Worm (Caenorhabditis elegans) whole organism, L1 larva: Measurements from ENCODE around the gene moa-2.

Experiments
- C04F5.9 ChIP-seq: sonication (generic microtip); optimal IDR thresholded peaks from 2 replicates; lab custom pipeline; 2016; ENCODE audit warnings: missing genetic modification characterization, missing compliant biosample characterization
- C16A3.4 ChIP-seq: fragments of 150-350 bp; optimal IDR thresholded peaks from 2 replicates; lab custom pipeline; 2014; ENCODE audit warnings: missing biosample characterization, missing genetic modification characterization
- C34B4.2 ChIP-seq: sonication (generic microtip); optimal IDR thresholded peaks from 2 replicates; lab custom pipeline; 2017; ENCODE audit warnings: mild to moderate bottlenecking, missing genetic modification characterization, missing compliant biosample characterization
- aha-1 ChIP-seq: fragments of 150-350 bp; optimal IDR thresholded peaks from 2 replicates; lab custom pipeline; 2014; ENCODE audit warnings: missing biosample characterization, missing genetic modification characterization
- aly-2 ChIP-seq: fragments of 150-350 bp; optimal IDR thresholded peaks from 2 replicates; lab custom pipeline; 2014; ENCODE audit warnings: missing biosample characterization, missing genetic modification characterization
- ama-1 ChIP-seq: fragments of 150-350 bp; optimal IDR thresholded peaks from 2 replicates; lab custom pipeline; 2014
- ceh-63 ChIP-seq: fragments of 200-800 bp; sonication (Bioruptor generic); optimal IDR thresholded peaks from 2 replicates; lab custom pipeline; 2018; ENCODE audit warnings: mild to moderate bottlenecking, missing genetic modification characterization, missing compliant biosample characterization
- ceh-8 ChIP-seq: fragments of 200-800 bp; sonication (Bioruptor generic); optimal IDR thresholded peaks from 2 replicates; lab custom pipeline; 2018; ENCODE audit warnings: mild to moderate bottlenecking, missing genetic modification characterization, moderate library complexity, missing compliant biosample characterization
- ceh-82 ChIP-seq, 3 experiments: fragments of 150-350 bp in 1 of 3; sonication (generic microtip) in 2 of 3; optimal IDR thresholded peaks; 2 replicates each; lab custom pipeline; 2014 to 2017; ENCODE audit warnings: missing biosample characterization in 3 of 3, missing genetic modification characterization in 3 of 3
- ceh-88 ChIP-seq: fragments of 200-800 bp; sonication (Bioruptor generic); IDR thresholded peaks from 2 replicates; pipeline ENCODE4 v1.3.6; 2022; ENCODE audit warnings: missing genetic modification characterization, missing compliant biosample characterization
- ceh-90 ChIP-seq: sonication (generic microtip); optimal IDR thresholded peaks from 2 replicates; lab custom pipeline; 2016; ENCODE audit warnings: missing genetic modification characterization, missing compliant biosample characterization
- ces-1 ChIP-seq: fragments of 150-350 bp; optimal IDR thresholded peaks from 2 replicates; lab custom pipeline; 2014; ENCODE audit warnings: missing biosample characterization, missing genetic modification reagents, missing genetic modification characterization
- dsc-1 ChIP-seq: sonication (generic microtip); optimal IDR thresholded peaks from 2 replicates; lab custom pipeline; 2016; ENCODE audit warnings: mild to moderate bottlenecking, missing genetic modification characterization, missing compliant biosample characterization
- efl-1 ChIP-seq, 4 experiments: fragments of 150-350 bp; optimal IDR thresholded peaks in 3 of 4; peaks in 1 of 4; 1 replicate in 1 of 4; 2 replicates in 3 of 4; lab custom pipeline; 2014; ENCODE audit warnings: missing biosample characterization in 2 of 4, missing genetic modification characterization in 2 of 4, missing genetic modification reagents in 2 of 4
- egl-13 ChIP-seq: sonication (generic microtip); optimal IDR thresholded peaks from 2 replicates; lab custom pipeline; 2016; ENCODE audit warnings: missing genotype, missing genetic modification reagents, missing genetic modification characterization, missing compliant biosample characterization
- egl-27 ChIP-seq, 2 experiments: fragments of 150-350 bp in 1 of 2; sonication (generic microtip); optimal IDR thresholded peaks; 3 replicates each; lab custom pipeline; 2017 to 2018; ENCODE audit warnings: missing biosample characterization in 2 of 2, missing genetic modification characterization in 2 of 2, missing genetic modification reagents in 2 of 2
- ets-5 ChIP-seq: fragments of 200-800 bp; sonication (Bioruptor generic); IDR thresholded peaks from 2 replicates; pipeline ENCODE4 v1.3.6; 2022; ENCODE audit warnings: missing genetic modification characterization, missing compliant biosample characterization
- fkh-4 ChIP-seq: sonication (generic microtip); optimal IDR thresholded peaks from 2 replicates; lab custom pipeline; 2016; ENCODE audit warnings: missing compliant biosample characterization, missing genetic modification characterization, borderline replicate concordance
- fos-1 ChIP-seq: fragments of 150-350 bp; optimal IDR thresholded peaks from 2 replicates; lab custom pipeline; 2014; ENCODE audit warnings: missing biosample characterization, missing genetic modification characterization
- hlh-17 ChIP-seq: fragments of 200-800 bp; sonication (Bioruptor generic); optimal IDR thresholded peaks from 2 replicates; lab custom pipeline; 2018; ENCODE audit warnings: missing genetic modification characterization, mild to moderate bottlenecking, missing compliant biosample characterization, moderate library complexity, borderline replicate concordance
- hlh-4 ChIP-seq: sonication (generic microtip); optimal IDR thresholded peaks from 2 replicates; lab custom pipeline; 2016; ENCODE audit warnings: mild to moderate bottlenecking, missing genetic modification characterization, missing compliant biosample characterization
- isw-1 ChIP-seq: fragments of 200-800 bp; sonication (Bioruptor generic); IDR thresholded peaks from 2 replicates; pipeline ENCODE4 v1.3.6; 2022; ENCODE audit warnings: missing genetic modification characterization, missing compliant biosample characterization
- jun-1 ChIP-seq: fragments of 150-350 bp; optimal IDR thresholded peaks from 2 replicates; lab custom pipeline; 2014; ENCODE audit warnings: missing biosample characterization, missing genetic modification reagents, missing genetic modification characterization
- lin-13 ChIP-seq: fragments of 150-350 bp; optimal IDR thresholded peaks from 2 replicates; lab custom pipeline; 2014; ENCODE audit warnings: missing biosample characterization, missing genetic modification reagents, missing genetic modification characterization
- lin-15B ChIP-seq: fragments of 150-350 bp; sonication (generic microtip); optimal IDR thresholded peaks from 3 replicates; lab custom pipeline; 2014; ENCODE audit warnings: missing biosample characterization, missing genetic modification characterization
- lin-35 ChIP-seq, 2 experiments: fragments of 150-350 bp; optimal IDR thresholded peaks; 2 replicates each; lab custom pipeline; 2014; ENCODE audit warnings: missing biosample characterization in 2 of 2, missing genetic modification characterization in 2 of 2, missing genetic modification reagents in 2 of 2
- lir-3 ChIP-seq: sonication (generic microtip); optimal IDR thresholded peaks from 2 replicates; lab custom pipeline; 2016; ENCODE audit warnings: mild to moderate bottlenecking, missing genetic modification characterization, moderate library complexity, missing compliant biosample characterization; ENCODE audit not compliant: poor library complexity
- lsy-2 ChIP-seq, 2 experiments: fragments of 150-350 bp; optimal IDR thresholded peaks; 2 replicates each; lab custom pipeline; 2014; ENCODE audit warnings: missing biosample characterization in 2 of 2, missing genetic modification characterization in 2 of 2
- mab-9 ChIP-seq: fragments of 200-800 bp; sonication (Bioruptor generic); IDR thresholded peaks from 2 replicates; pipeline ENCODE4 v1.3.6; 2022; ENCODE audit warnings: missing genetic modification reagents, missing genetic modification characterization, missing compliant biosample characterization
- mdl-1 ChIP-seq, 2 experiments: fragments of 150-350 bp; optimal IDR thresholded peaks; 2 replicates each; lab custom pipeline; 2014 to 2017; ENCODE audit warnings: missing biosample characterization in 2 of 2, missing genetic modification characterization in 2 of 2, inconsistent platforms in 1 of 2
- mef-2 ChIP-seq: fragments of 150-350 bp; optimal IDR thresholded peaks from 2 replicates; lab custom pipeline; 2014; ENCODE audit warnings: missing biosample characterization, missing genetic modification characterization
- mep-1 ChIP-seq: fragments of 150-350 bp; optimal IDR thresholded peaks from 2 replicates; lab custom pipeline; 2014; ENCODE audit warnings: missing biosample characterization, missing genetic modification characterization
- nhr-11 ChIP-seq: fragments of 150-350 bp; optimal IDR thresholded peaks from 2 replicates; lab custom pipeline; 2014; ENCODE audit warnings: missing biosample characterization, missing genetic modification characterization
- nhr-12 ChIP-seq: sonication (generic microtip); optimal IDR thresholded peaks from 2 replicates; lab custom pipeline; 2017; ENCODE audit warnings: missing biosample characterization, missing genetic modification characterization
- nhr-20 ChIP-seq: sonication (generic microtip); optimal IDR thresholded peaks from 2 replicates; lab custom pipeline; 2016; ENCODE audit warnings: mild to moderate bottlenecking, missing genetic modification characterization, missing compliant biosample characterization
- nhr-47 ChIP-seq: sonication (generic microtip); optimal IDR thresholded peaks from 2 replicates; lab custom pipeline; 2016; ENCODE audit warnings: mild to moderate bottlenecking, missing genetic modification characterization, moderate library complexity, missing compliant biosample characterization
- nhr-84 ChIP-seq: sonication (generic microtip); optimal IDR thresholded peaks from 2 replicates; lab custom pipeline; 2017; ENCODE audit warnings: missing biosample characterization, missing genetic modification characterization
- nhr-85 ChIP-seq: sonication (generic microtip); peaks from one replicate; lab custom pipeline; 2016; ENCODE audit warnings: missing genetic modification characterization, inconsistent platforms, missing compliant biosample characterization
- pax-3 ChIP-seq: fragments of 200-800 bp; sonication (Bioruptor generic); optimal IDR thresholded peaks from 2 replicates; lab custom pipeline; 2018; ENCODE audit warnings: mild to moderate bottlenecking, missing genetic modification characterization, moderate library complexity, missing compliant biosample characterization
- rnt-1 ChIP-seq: sonication (generic microtip); optimal IDR thresholded peaks from 2 replicates; lab custom pipeline; 2016; ENCODE audit warnings: mild to moderate bottlenecking, missing genetic modification characterization, moderate library complexity, missing compliant biosample characterization
- snu-23 ChIP-seq: sonication (generic microtip); optimal IDR thresholded peaks from 2 replicates; lab custom pipeline; 2016; ENCODE audit warnings: missing genetic modification characterization, missing compliant biosample characterization
- sox-4 ChIP-seq: sonication (generic microtip); optimal IDR thresholded peaks from 2 replicates; lab custom pipeline; 2016; ENCODE audit warnings: missing genetic modification characterization, missing compliant biosample characterization
- sptf-1 ChIP-seq: fragments of 150-350 bp; optimal IDR thresholded peaks from 2 replicates; lab custom pipeline; 2014; ENCODE audit warnings: missing biosample characterization, missing genetic modification characterization
- tbx-2 ChIP-seq: sonication (generic microtip); optimal IDR thresholded peaks from 2 replicates; lab custom pipeline; 2016; ENCODE audit warnings: missing genetic modification characterization, missing compliant biosample characterization
- tlp-1 ChIP-seq: fragments of 150-350 bp; optimal IDR thresholded peaks from 2 replicates; lab custom pipeline; 2014; ENCODE audit warnings: missing biosample characterization, missing genetic modification characterization
- unc-130 ChIP-seq: fragments of 150-350 bp; optimal IDR thresholded peaks from 2 replicates; lab custom pipeline; 2017; ENCODE audit warnings: missing biosample characterization, missing genetic modification characterization, inconsistent platforms
- unc-62 ChIP-seq: fragments of 150-350 bp; optimal IDR thresholded peaks from 2 replicates; lab custom pipeline; 2014; ENCODE audit warnings: missing biosample characterization, missing genetic modification reagents, missing genetic modification characterization
- unc-86 ChIP-seq: sonication (generic microtip); optimal IDR thresholded peaks from 2 replicates; lab custom pipeline; 2016; ENCODE audit warnings: missing genetic modification characterization, missing compliant biosample characterization
- unc-98 ChIP-seq: fragments of 200-800 bp; sonication (Bioruptor generic); IDR thresholded peaks from 2 replicates; pipeline ENCODE4 v1.3.6; 2022; ENCODE audit warnings: missing genetic modification characterization, missing compliant biosample characterization
- vab-15 ChIP-seq: sonication (generic microtip); optimal IDR thresholded peaks from 2 replicates; lab custom pipeline; 2017; ENCODE audit warnings: missing genotype, mild to moderate bottlenecking, missing genetic modification characterization, missing compliant biosample characterization
- xbp-1 ChIP-seq: sonication (generic microtip); optimal IDR thresholded peaks from 2 replicates; lab custom pipeline; 2016; ENCODE audit warnings: missing genetic modification characterization, missing compliant biosample characterization
- zip-4 ChIP-seq: fragments of 200-800 bp; sonication (Bioruptor generic); optimal IDR thresholded peaks from 2 replicates; lab custom pipeline; 2018; ENCODE audit warnings: mild to moderate bottlenecking, missing genetic modification characterization, moderate library complexity, missing compliant biosample characterization
- ztf-11 ChIP-seq, 2 experiments: sonication (generic microtip); optimal IDR thresholded peaks; 2 replicates each; lab custom pipeline; 2016 to 2017; ENCODE audit warnings: missing genetic modification characterization in 2 of 2, missing biosample characterization in 1 of 2, missing compliant biosample characterization in 1 of 2
- ztf-4 ChIP-seq: fragments of 150-350 bp; optimal IDR thresholded peaks from 2 replicates; lab custom pipeline; 2014; ENCODE audit warnings: missing biosample characterization, missing genetic modification characterization

moa-2 gene

ce11 chrII:7699009-7699408 lies at the start of gene moa-2, which contains the start of gene cdk-11.1:
Gene moa-2 (minus strand): TSS chrII:7699033.
Gene cdk-11.1 (plus strand): TSS chrII:7699235.
- TF ChIP-seq mep-1 (tag; lab: Kevin White, UChicago) = peak; percentile 53
- no peak for TF ChIP-seq rnt-1
- TF ChIP-seq dsc-1 (tag; lab: Kevin White, UChicago) = no peak
- no peak for TF ChIP-seq ztf-4
- TF ChIP-seq efl-1 (optimal IDR thresholded peaks at IDR 0.05; lab: Kevin White, UChicago) = peak; percentile 5 to 37
- peak in 1 of 2 experiments; percentile 38 for TF ChIP-seq efl-1 (GFP tag; optimal IDR thresholded peaks at IDR 0.05 in 1 of 2; lab: Kevin White, UChicago)
- no peak for TF ChIP-seq lin-15B (tag; lab: Kevin White, UChicago)
- TF ChIP-seq unc-62 (GFP tag; lab: Kevin White, UChicago) = no peak
- TF ChIP-seq lir-3 (tag; lab: Kevin White, UChicago) = no peak
- no peak for TF ChIP-seq aha-1
- TF ChIP-seq sptf-1 (tag; lab: Kevin White, UChicago) = no peak
- no peak for TF ChIP-seq tbx-2 (tag; lab: Kevin White, UChicago)
- TF ChIP-seq ceh-88 = no peak
- TF ChIP-seq snu-23 (GFP tag; lab: Kevin White, UChicago) = peak; percentile 14
- TF ChIP-seq C34B4.2 (tag; lab: Kevin White, UChicago) = no peak
- TF ChIP-seq lin-13 (GFP tag; lab: Kevin White, UChicago) = no peak
- TF ChIP-seq nhr-47 = no peak
- no peak for TF ChIP-seq C04F5.9 (tag; lab: Kevin White, UChicago)
- TF ChIP-seq ceh-82 (tag; optimal IDR thresholded peaks at IDR 0.05; lab: Kevin White, UChicago) = peak in 1 of 3 experiments; percentile 1
- TF ChIP-seq nhr-84 (tag; lab: Kevin White, UChicago) = no peak
- peak; percentile 33 to 50 for TF ChIP-seq lin-35 (GFP tag; optimal IDR thresholded peaks at IDR 0.05; lab: Kevin White, UChicago)
- TF ChIP-seq pax-3 (tag; lab: Kevin White, UChicago) = no peak
- no peak for TF ChIP-seq vab-15 (tag; lab: Kevin White, UChicago)
- no peak for TF ChIP-seq nhr-11 (tag; lab: Kevin White, UChicago)
- TF ChIP-seq tlp-1 (tag; lab: Kevin White, UChicago) = no peak
- no peak for TF ChIP-seq hlh-4 (tag; lab: Kevin White, UChicago)
- TF ChIP-seq zip-4 (GFP tag; lab: Kevin White, UChicago) = no peak
- TF ChIP-seq nhr-12 = no peak
- TF ChIP-seq nhr-20 (tag; lab: Kevin White, UChicago) = no peak
- no peak for TF ChIP-seq nhr-85 (tag; lab: Kevin White, UChicago)
- TF ChIP-seq lsy-2 (tag; optimal IDR thresholded peaks at IDR 0.05; lab: Kevin White, UChicago) = peak; percentile 88 to 98
- TF ChIP-seq sox-4 (tag; lab: Kevin White, UChicago) = no peak
- no peak for TF ChIP-seq egl-13 (tag; lab: Kevin White, UChicago)
- TF ChIP-seq jun-1 (tag; lab: Kevin White, UChicago) = no peak
- TF ChIP-seq ztf-11 (tag; optimal IDR thresholded peaks at IDR 0.05; lab: Kevin White, UChicago) = no peak
- TF ChIP-seq hlh-17 = no peak
- TF ChIP-seq ceh-63 (GFP tag; lab: Kevin White, UChicago) = no peak
- TF ChIP-seq ceh-90 (tag; lab: Kevin White, UChicago) = no peak
- TF ChIP-seq mdl-1 (tag; optimal IDR thresholded peaks at IDR 0.05; lab: Kevin White, UChicago) = no peak
- TF ChIP-seq C16A3.4 (tag; lab: Kevin White, UChicago) = peak; percentile 45
- TF ChIP-seq egl-27 (tag; optimal IDR thresholded peaks at IDR 0.05; lab: Kevin White, UChicago) = no peak
- TF ChIP-seq fos-1 (tag; lab: Kevin White, UChicago) = no peak
- TF ChIP-seq unc-98 (GFP tag; lab: Robert Waterston, UW) = no peak
- TF ChIP-seq isw-1 (GFP tag; lab: Robert Waterston, UW) = no peak
- no peak for TF ChIP-seq aly-2 (tag; lab: Kevin White, UChicago)
- TF ChIP-seq ceh-8 (GFP tag; lab: Kevin White, UChicago) = no peak
- TF ChIP-seq ets-5 = no peak
- TF ChIP-seq ces-1 (GFP tag; lab: Kevin White, UChicago) = no peak
- no peak for TF ChIP-seq fkh-4 (tag; lab: Kevin White, UChicago)
- peak; percentile 66 for TF ChIP-seq unc-130 (tag; lab: Kevin White, UChicago)
- TF ChIP-seq mab-9 (GFP tag; lab: Robert Waterston, UW) = no peak
- TF ChIP-seq mef-2 (tag; lab: Kevin White, UChicago) = no peak
- TF ChIP-seq unc-86 (tag; lab: Kevin White, UChicago) = no peak
- no peak for TF ChIP-seq ama-1
- TF ChIP-seq xbp-1 (tag; lab: Kevin White, UChicago) = no peak
